Worm (Caenorhabditis elegans): ENCODE measurements around the gene adm-2.

ce11 chrX:13722821-13723220 lies 35.1 kb downstream of the adm-2 start, which contains the start of gene poml-1:
- TF ChIP-seq dao-5 (tag; optimal IDR thresholded peaks at IDR 0.05) (no peak), him-1 (tag; optimal IDR thresholded peaks at IDR 0.05) (no peak)
